Worm (Caenorhabditis elegans) whole organism, L4/young adult: Measurements from ENCODE around the gene ZK666.2.

Experiments used
- W03F9.2 ChIP-seq: fragments of 150-350 bp; optimal IDR thresholded peaks from 2 replicates; lab custom pipeline; 2014; ENCODE audit warnings: missing biosample characterization, missing genetic modification characterization
- dao-5 ChIP-seq: sonication (generic microtip); optimal IDR thresholded peaks from 2 replicates; lab custom pipeline; 2016; ENCODE audit warnings: missing genotype, missing genetic modification characterization, moderate library complexity, missing compliant biosample characterization
- him-1 ChIP-seq: sonication (generic microtip); optimal IDR thresholded peaks from 2 replicates; lab custom pipeline; 2016; ENCODE audit warnings: missing genotype, missing genetic modification reagents, missing genetic modification characterization, missing compliant biosample characterization

ZK666.2 gene

ce11 chrII:10471790-10472189, at the start of gene ZK666.2:
Gene ZK666.2 (minus strand): TSS chrII:10471890.
- no peak for TF ChIP-seq W03F9.2 (tag; lab: Kevin White, UChicago)
- no peak for TF ChIP-seq him-1 (tag; lab: Kevin White, UChicago)
- TF ChIP-seq dao-5, result no peak

- TF ChIP-seq him-1 (tag; lab: Kevin White, UChicago) (no peak), W03F9.2 (tag; lab: Kevin White, UChicago) (no peak), dao-5 (no peak)
These were observed 48.2 kb upstream of the ZK666.2 start for ce11 chrII:10519863-10520262.

ce11 chrII:10519017-10519416, 47.3 kb upstream of the ZK666.2 start, which contains the start of gene F59B10.4:
Gene F59B10.4 (minus strand): TSS chrII:10519117.
- TF ChIP-seq W03F9.2 (tag; lab: Kevin White, UChicago), result no peak
- no peak for TF ChIP-seq him-1 (tag; lab: Kevin White, UChicago)
- TF ChIP-seq dao-5, result no peak

- no peak for TF ChIP-seq W03F9.2 (tag; lab: Kevin White, UChicago)
- TF ChIP-seq him-1 (tag; lab: Kevin White, UChicago), result no peak
- TF ChIP-seq dao-5, result no peak
These were observed 44.7 kb upstream of the ZK666.2 start for ce11 chrII:10516375-10516774.

ce11 chrII:10515422-10515821, 43.7 kb upstream of the ZK666.2 start:
- no peak for TF ChIP-seq dao-5
- no peak for TF ChIP-seq him-1 (tag; lab: Kevin White, UChicago)
- no peak for TF ChIP-seq W03F9.2 (tag; lab: Kevin White, UChicago)

ce11 chrII:10513377-10513776, 41.7 kb upstream of the ZK666.2 start:
- no peak for TF ChIP-seq W03F9.2 (tag; lab: Kevin White, UChicago)
- no peak for TF ChIP-seq him-1 (tag; lab: Kevin White, UChicago)
- TF ChIP-seq dao-5, result no peak

- TF ChIP-seq him-1 (tag; lab: Kevin White, UChicago) (no peak), dao-5 (no peak), W03F9.2 (tag; lab: Kevin White, UChicago) (no peak)
These were observed 38.6 kb upstream of the ZK666.2 start, which contains the start of gene F59B10.3 for ce11 chrII:10510242-10510641. Gene F59B10.3 (plus strand): TSS chrII:10510542.

ce11 chrII:10509746-10510145, 38.1 kb upstream of the ZK666.2 start, which contains the start of gene F59B10.2:
Gene F59B10.2 (minus strand): TSS chrII:10509846.
- TF ChIP-seq W03F9.2 (tag; lab: Kevin White, UChicago), result no peak
- no peak for TF ChIP-seq him-1 (tag; lab: Kevin White, UChicago)
- TF ChIP-seq dao-5, result no peak

- TF ChIP-seq him-1 (tag; lab: Kevin White, UChicago) (no peak), W03F9.2 (tag; lab: Kevin White, UChicago) (no peak), dao-5 (no peak)
These were observed 36.2 kb upstream of the ZK666.2 start for ce11 chrII:10507906-10508305.

ce11 chrII:10505949-10506348, 34.3 kb upstream of the ZK666.2 start:
- TF ChIP-seq dao-5, result no peak
- TF ChIP-seq him-1 (tag; lab: Kevin White, UChicago), result no peak
- no peak for TF ChIP-seq W03F9.2 (tag; lab: Kevin White, UChicago)

ce11 chrII:10504729-10505128, 33.0 kb upstream of the ZK666.2 start:
- TF ChIP-seq dao-5 (no peak), him-1 (tag; lab: Kevin White, UChicago) (no peak), W03F9.2 (tag; lab: Kevin White, UChicago) (no peak)

ce11 chrII:10502491-10503063, 30.9 kb upstream of the ZK666.2 start, which contains the start of gene myrf-1:
Gene myrf-1 (minus strand): TSS chrII:10502541.
- peak; percentile 52 for TF ChIP-seq W03F9.2 (tag; lab: Kevin White, UChicago)
- peak; percentile 56 for TF ChIP-seq dao-5
- peak; percentile 63 for TF ChIP-seq him-1 (tag; lab: Kevin White, UChicago)

- no peak for TF ChIP-seq W03F9.2 (tag; lab: Kevin White, UChicago)
These were observed 29.9 kb upstream of the ZK666.2 start for ce11 chrII:10501578-10501977.

ce11 chrII:10500674-10501073, 29.0 kb upstream of the ZK666.2 start:
- TF ChIP-seq W03F9.2 (tag; lab: Kevin White, UChicago), result no peak
- TF ChIP-seq dao-5, result no peak
- TF ChIP-seq him-1 (tag; lab: Kevin White, UChicago), result no peak

ce11 chrII:10495912-10496311, 24.2 kb upstream of the ZK666.2 start, which contains the start of gene ZK666.12:
Gene ZK666.12 (plus strand): TSS chrII:10496212.
- no peak for TF ChIP-seq him-1 (tag; lab: Kevin White, UChicago)
- no peak for TF ChIP-seq dao-5
- TF ChIP-seq W03F9.2 (tag; lab: Kevin White, UChicago), result no peak
